Fruit fly (Drosophila melanogaster) whole organism, pupa: Measurements from ENCODE around the gene CG9132.
A peak's percentile ranks its signal among the peaks of the same experiment; 100 is the strongest.

ENCODE experiments used
- CG10348 ChIP-seq: fragments of 200-800 bp; sonication (Bioruptor generic); IDR thresholded peaks from 2 replicates; pipeline ENCODE4 v1.3.6; 2022; ENCODE audit warnings: missing biosample characterization, missing genetic modification characterization
- CG12605 ChIP-seq: fragments of 200-800 bp; sonication (Bioruptor generic); IDR thresholded peaks from 2 replicates; pipeline ENCODE4 v1.3.6; 2022; ENCODE audit warnings: missing biosample characterization, missing genetic modification characterization
- CG13204 ChIP-seq: fragments of 200-800 bp; sonication (Bioruptor generic); optimal IDR thresholded peaks from 2 replicates; lab custom pipeline; 2018; ENCODE audit warnings: missing biosample characterization, mild to moderate bottlenecking, missing genetic modification characterization, moderate library complexity
- CG14655 ChIP-seq: fragments of 200-800 bp; sonication (Bioruptor generic); optimal IDR thresholded peaks from 3 replicates; lab custom pipeline; 2017; ENCODE audit warnings: mild to moderate bottlenecking, missing biosample characterization, missing genetic modification reagents, missing genetic modification characterization
- CG15710 ChIP-seq: fragments of 200-800 bp; sonication (Bioruptor generic); optimal IDR thresholded peaks from 2 replicates; lab custom pipeline; 2018; ENCODE audit warnings: missing biosample characterization, mild to moderate bottlenecking, missing genetic modification characterization, moderate library complexity
- CG17806 ChIP-seq: fragments of 200-800 bp; sonication (Bioruptor generic); optimal IDR thresholded peaks from 2 replicates; lab custom pipeline; 2018; ENCODE audit warnings: missing biosample characterization, mild to moderate bottlenecking, missing genetic modification characterization, moderate library complexity
- CG32121 ChIP-seq: fragments of 200-800 bp; sonication (Bioruptor generic); IDR thresholded peaks from 2 replicates; pipeline ENCODE4 v1.3.6; 2022; ENCODE audit warnings: missing biosample characterization, missing genetic modification characterization
- CG34367 ChIP-seq: fragments of 200-800 bp; sonication (Bioruptor generic); optimal IDR thresholded peaks from 2 replicates; lab custom pipeline; 2018; ENCODE audit warnings: missing biosample characterization, mild to moderate bottlenecking, missing genetic modification characterization
- CG4496 ChIP-seq: fragments of 200-800 bp; sonication (Bioruptor generic); IDR thresholded peaks from 3 replicates; pipeline ENCODE4 v1.3.6; 2022; ENCODE audit warnings: missing biosample characterization, missing genetic modification characterization
- CG8159 ChIP-seq: fragments of 200-800 bp; sonication (Bioruptor generic); optimal IDR thresholded peaks from 3 replicates; lab custom pipeline; 2018; ENCODE audit warnings: missing biosample characterization, mild to moderate bottlenecking, missing genetic modification characterization, moderate library complexity
- CG8301 ChIP-seq: fragments of 200-800 bp; sonication (Bioruptor generic); optimal IDR thresholded peaks from 2 replicates; lab custom pipeline; 2018; ENCODE audit warnings: missing biosample characterization, mild to moderate bottlenecking, missing genetic modification characterization
- CG9948 ChIP-seq: fragments of 200-800 bp; sonication (Bioruptor generic); optimal IDR thresholded peaks from 2 replicates; lab custom pipeline; 2018; ENCODE audit warnings: missing biosample characterization, mild to moderate bottlenecking, missing genetic modification characterization, moderate library complexity
- D1 ChIP-seq: fragments of 200-800 bp; sonication (Bioruptor generic); optimal IDR thresholded peaks from 2 replicates; lab custom pipeline; 2018; ENCODE audit warnings: missing biosample characterization, mild to moderate bottlenecking, missing genetic modification characterization, moderate library complexity
- EcR ChIP-seq: fragments of 200-800 bp; sonication (Bioruptor generic); optimal IDR thresholded peaks from 3 replicates; lab custom pipeline; 2019; ENCODE audit warnings: missing biosample characterization, missing genetic modification characterization, mild to moderate bottlenecking, moderate library complexity, missing genetic modification reagents
- Ets98B ChIP-seq: fragments of 200-800 bp; sonication (Bioruptor generic); IDR thresholded peaks from 2 replicates; pipeline ENCODE4 v1.3.6; 2022; ENCODE audit warnings: missing biosample characterization, missing genetic modification characterization
- Pif1A ChIP-seq: fragments of 200-800 bp; sonication (Bioruptor generic); optimal IDR thresholded peaks from 3 replicates; lab custom pipeline; 2016; ENCODE audit warnings: missing biosample characterization, missing genetic modification characterization
- Pif1B ChIP-seq: fragments of 200-800 bp; sonication (Bioruptor generic); optimal IDR thresholded peaks from 3 replicates; lab custom pipeline; 2016; ENCODE audit warnings: missing biosample characterization, missing genetic modification characterization
- Snoo ChIP-seq: fragments of 200-800 bp; sonication (Bioruptor generic); optimal IDR thresholded peaks from 3 replicates; lab custom pipeline; 2017; ENCODE audit warnings: missing biosample characterization, mild to moderate bottlenecking, missing genetic modification characterization, inconsistent platforms
- fd96Ca ChIP-seq: fragments of 200-800 bp; sonication (Bioruptor generic); IDR thresholded peaks from 3 replicates; pipeline ENCODE4 v1.3.6; 2022; ENCODE audit warnings: missing biosample characterization, missing genetic modification characterization
- gl ChIP-seq: fragments of 200-800 bp; sonication (Bioruptor generic); optimal IDR thresholded peaks from 2 replicates; lab custom pipeline; 2018; ENCODE audit warnings: missing biosample characterization, mild to moderate bottlenecking, missing genetic modification characterization
- rn ChIP-seq: fragments of 200-800 bp; sonication (Bioruptor generic); IDR thresholded peaks from 2 replicates; pipeline ENCODE4 v1.3.6; 2022; ENCODE audit warnings: missing biosample characterization, missing genetic modification characterization

Gene CG9132

dm6 chrX:16750712-16751578, 49.6 kb downstream of the CG9132 start:
- TF ChIP-seq CG15710 (tag; lab: Kevin White, UChicago) (peak; percentile 91), Ets98B (peak; percentile 85), CG32121 (peak; percentile 82), CG8159 (tag; lab: Kevin White, UChicago) (peak; percentile 89), CG17806 (tag; lab: Kevin White, UChicago) (peak; percentile 82), CG8301 (tag; lab: Kevin White, UChicago) (peak; percentile 87), gl (tag; lab: Kevin White, UChicago) (peak; percentile 89), CG13204 (peak; percentile 93), Snoo (tag; lab: Kevin White, UChicago) (peak; percentile 89), rn (GFP tag; lab: Robert Waterston, UW) (0 out of 2 replicates have a peak, but pooled peaks have one; percentile 16), Pif1B (GFP tag; lab: Kevin White, UChicago) (peak; percentile 93), CG10348 (GFP tag; lab: Robert Waterston, UW) (no peak), EcR (GFP tag; lab: Kevin White, UChicago) (peak; percentile 61), D1 (peak; percentile 53), CG14655 (GFP tag; lab: Kevin White, UChicago) (peak; percentile 91), Pif1A (GFP tag; lab: Kevin White, UChicago) (peak; percentile 92), CG9948 (peak; percentile 87), CG12605 (peak; percentile 88), CG4496 (GFP tag; lab: Robert Waterston, UW) (peak; percentile 87), CG34367 (peak; percentile 92), fd96Ca (GFP tag; lab: Robert Waterston, UW) (peak; percentile 78)

- TF ChIP-seq CG13204 (no peak), CG9948 (no peak), CG8159 (tag; lab: Kevin White, UChicago) (no peak), CG8301 (tag; lab: Kevin White, UChicago) (no peak), fd96Ca (GFP tag; lab: Robert Waterston, UW) (no peak), D1 (no peak), gl (tag; lab: Kevin White, UChicago) (no peak), CG34367 (no peak), CG14655 (GFP tag; lab: Kevin White, UChicago) (no peak), Snoo (tag; lab: Kevin White, UChicago) (no peak), CG12605 (no peak), Pif1B (GFP tag; lab: Kevin White, UChicago) (no peak)
These were observed 51.2 kb downstream of the CG9132 start for dm6 chrX:16749324-16749723.

dm6 chrX:16747467-16747866, 53.0 kb downstream of the CG9132 start:
- TF ChIP-seq Snoo (tag; lab: Kevin White, UChicago) (no peak), EcR (GFP tag; lab: Kevin White, UChicago) (peak; percentile 11), gl (tag; lab: Kevin White, UChicago) (no peak), CG10348 (GFP tag; lab: Robert Waterston, UW) (no peak)
